Worm (Caenorhabditis elegans): ENCODE measurements around the gene T10C6.16.

DNA sequence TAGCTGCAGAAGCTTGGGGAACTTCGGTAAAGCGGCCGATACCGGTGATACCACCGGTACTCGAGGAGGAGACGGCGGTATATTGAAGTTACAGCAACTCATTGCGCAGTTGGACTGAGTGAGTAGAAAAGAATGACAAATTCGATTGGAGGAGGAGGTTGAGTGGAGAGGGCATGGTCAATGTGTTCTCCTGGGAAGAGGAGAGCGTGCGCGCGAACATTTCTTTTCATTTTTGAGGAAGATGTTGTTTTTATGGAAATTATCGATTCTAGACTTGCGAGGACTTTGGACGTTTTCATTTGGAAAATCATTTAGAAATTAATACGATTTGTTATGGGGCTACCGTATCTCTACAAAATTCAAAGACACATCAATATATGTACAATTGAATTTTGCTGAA lies 3.6 kb downstream of the T10C6.16 start:
- TF ChIP-seq T22C8.4 (GFP tag; IDR thresholded peaks at IDR 0.05) (no peak), tab-1 (GFP tag; IDR thresholded peaks at IDR 0.05) (no peak), cog-1 (tag; optimal IDR thresholded peaks at IDR 0.05) (no peak), med-1 (GFP tag; optimal IDR thresholded peaks at IDR 0.05; ENCODE audit: insufficient read depth) (no peak), klf-2 (GFP tag; conservative IDR thresholded peaks at IDR 0.05) (no peak), ztf-29 (GFP tag; IDR thresholded peaks at IDR 0.05) (no peak), ref-1 (GFP tag; conservative IDR thresholded peaks at IDR 0.05) (no peak), ztf-23 (GFP tag; IDR thresholded peaks at IDR 0.05) (no peak)
